Fruit fly (Drosophila melanogaster) whole organism, wandering third instar larva: ENCODE results near the gene CG44195.

ENCODE experiments used
- Abd-B ChIP-seq: fragments of >200 bp; optimal IDR thresholded peaks from 2 replicates; lab custom pipeline; 2017; ENCODE audit warnings: missing biosample characterization, missing genetic modification characterization
- CG9705 ChIP-seq: fragments of 200-800 bp; sonication (Bioruptor generic); optimal IDR thresholded peaks from 2 replicates; lab custom pipeline; 2018; ENCODE audit warnings: missing biosample characterization, mild to moderate bottlenecking, missing genetic modification characterization
- CrebA ChIP-seq: fragments of 200-800 bp; sonication (Bioruptor generic); optimal IDR thresholded peaks from 2 replicates; lab custom pipeline; 2016; ENCODE audit warnings: missing biosample characterization, mild to moderate bottlenecking, missing genetic modification characterization, borderline replicate concordance
- Dfd ChIP-seq: fragments of >200 bp; optimal IDR thresholded peaks from 2 replicates; lab custom pipeline; 2017; ENCODE audit warnings: missing biosample characterization, missing genetic modification characterization
- Dif ChIP-seq: fragments of 200-275, 200-300 bp; sonication (Bioruptor generic); optimal IDR thresholded peaks from 2 replicates; lab custom pipeline; 2018; ENCODE audit warnings: missing biosample characterization, missing genetic modification characterization; ENCODE audit not compliant: partially characterized antibody
- GATAd ChIP-seq: sonication (Bioruptor generic); optimal IDR thresholded peaks from 2 replicates; lab custom pipeline; 2016; ENCODE audit warnings: missing biosample characterization, missing genetic modification characterization
- HLH106 ChIP-seq: fragments of 200-800 bp; optimal IDR thresholded peaks from 3 replicates; lab custom pipeline; 2019; ENCODE audit warnings: missing biosample characterization, mild to moderate bottlenecking, missing genetic modification characterization, moderate library complexity
- Hnf4 ChIP-seq: fragments of 200-800 bp; sonication (Bioruptor generic); optimal IDR thresholded peaks from 2 replicates; lab custom pipeline; 2016; ENCODE audit warnings: missing biosample characterization, mild to moderate bottlenecking, missing genetic modification characterization
- Mio ChIP-seq: sonication (Bioruptor generic); optimal IDR thresholded peaks from 2 replicates; lab custom pipeline; 2016; ENCODE audit warnings: missing biosample characterization, missing genetic modification characterization
- Myc ChIP-seq: fragments of >200 bp; optimal IDR thresholded peaks from 2 replicates; lab custom pipeline; 2017
- N ChIP-seq: fragments of >200 bp; optimal IDR thresholded peaks from 2 replicates; lab custom pipeline; 2018; ENCODE audit warnings: missing biosample characterization, missing external identifiers, missing genetic modification characterization
- Rel ChIP-seq, 2 experiments: fragments of 200-800 bp; sonication (Bioruptor generic) in 1 of 2; optimal IDR thresholded peaks; 2 replicates in 1 of 2; 3 replicates in 1 of 2; lab custom pipeline; 2016 to 2019; ENCODE audit warnings: mild to moderate bottlenecking in 2 of 2, missing biosample characterization in 2 of 2, missing genetic modification characterization in 2 of 2, moderate library complexity in 1 of 2
- Sp1 ChIP-seq: fragments of 200-800 bp; sonication (Bioruptor generic); optimal IDR thresholded peaks from 3 replicates; lab custom pipeline; 2019; ENCODE audit warnings: missing biosample characterization, mild to moderate bottlenecking, missing genetic modification characterization, moderate library complexity
- Vsx2 ChIP-seq: fragments of 200-300, 225-300 bp; sonication (Bioruptor generic); optimal IDR thresholded peaks from 2 replicates; lab custom pipeline; 2018; ENCODE audit warnings: missing biosample characterization, missing genetic modification characterization; ENCODE audit not compliant: partially characterized antibody
- br ChIP-seq: fragments of 200-800 bp; sonication (Bioruptor generic); optimal IDR thresholded peaks from 2 replicates; lab custom pipeline; 2016; ENCODE audit warnings: missing biosample characterization, missing genetic modification characterization
- brk ChIP-seq: fragments of 200-800 bp; sonication (Bioruptor generic); optimal IDR thresholded peaks from 2 replicates; lab custom pipeline; 2016; ENCODE audit warnings: missing biosample characterization, mild to moderate bottlenecking, missing genetic modification characterization
- dl ChIP-seq, 2 experiments: fragments of 175-275, 200-275 bp in 1 of 2; fragments of 200-275 bp in 1 of 2; sonication (Bioruptor generic); optimal IDR thresholded peaks; lab custom pipeline; 2018; ENCODE audit warnings: mild to moderate bottlenecking in 2 of 2, missing biosample characterization in 2 of 2, missing genetic modification characterization in 2 of 2, moderate library complexity in 2 of 2; ENCODE audit not compliant: partially characterized antibody in 2 of 2, insufficient read depth in 1 of 2
- dmrt93B ChIP-seq: fragments of 200-800 bp; sonication (Bioruptor generic); optimal IDR thresholded peaks from 2 replicates; lab custom pipeline; 2018; ENCODE audit warnings: missing biosample characterization, mild to moderate bottlenecking, missing genetic modification characterization
- dsf ChIP-seq: sonication (Bioruptor generic); optimal IDR thresholded peaks from 2 replicates; lab custom pipeline; 2016; ENCODE audit warnings: missing biosample characterization, missing genetic modification characterization, borderline replicate concordance
- ey ChIP-seq: fragments of 200-800 bp; sonication (Bioruptor generic); optimal IDR thresholded peaks from 2 replicates; lab custom pipeline; 2016; ENCODE audit warnings: missing biosample characterization, missing genetic modification characterization
- foxo ChIP-seq, 2 experiments: fragments of 200-800 bp; sonication (Bioruptor generic); optimal IDR thresholded peaks; 2 replicates in 1 of 2; 3 replicates in 1 of 2; lab custom pipeline; 2016 to 2017; ENCODE audit warnings: missing biosample characterization in 2 of 2, missing genetic modification characterization in 2 of 2
- h ChIP-seq: fragments of 200-800 bp; sonication (Bioruptor generic); optimal IDR thresholded peaks from 3 replicates; lab custom pipeline; 2016; ENCODE audit warnings: missing biosample characterization, mild to moderate bottlenecking, missing genetic modification characterization
- jim ChIP-seq: fragments of 175-275, 200-325 bp; sonication (Bioruptor generic); optimal IDR thresholded peaks from 2 replicates; lab custom pipeline; 2016; ENCODE audit warnings: missing biosample characterization, mild to moderate bottlenecking, missing genetic modification characterization
- lola ChIP-seq: fragments of >200 bp; optimal IDR thresholded peaks from 2 replicates; lab custom pipeline; 2017; ENCODE audit warnings: missing biosample characterization, missing genetic modification characterization
- pan ChIP-seq: fragments of >200 bp; optimal IDR thresholded peaks from 2 replicates; lab custom pipeline; 2017
- sage ChIP-seq: fragments of 200-800 bp; sonication (Bioruptor generic); optimal IDR thresholded peaks from 2 replicates; lab custom pipeline; 2016; ENCODE audit warnings: missing biosample characterization, mild to moderate bottlenecking, missing genetic modification characterization
- sv ChIP-seq: fragments of 200-800 bp; sonication (Bioruptor generic); optimal IDR thresholded peaks from 3 replicates; lab custom pipeline; 2016; ENCODE audit warnings: missing biosample characterization, missing genetic modification characterization
- tai ChIP-seq: sonication (Bioruptor generic); optimal IDR thresholded peaks from 2 replicates; lab custom pipeline; 2016; ENCODE audit warnings: missing biosample characterization, missing genetic modification characterization
- woc ChIP-seq: sonication (Bioruptor generic); optimal IDR thresholded peaks from 2 replicates; lab custom pipeline; 2016; ENCODE audit warnings: missing biosample characterization, mild to moderate bottlenecking, missing genetic modification characterization

The CG44195 gene

dm6 chr3L:7717863-7718560, 22.6 kb upstream of the CG44195 start, which contains the start of gene Ank2:
TSS of gene Ank2 (minus strand) at chr3L:7718395.
- TF ChIP-seq Mio (GFP tag; lab: Kevin White, UChicago), result no peak
- TF ChIP-seq Abd-B (GFP tag; lab: Kevin White, UChicago), result no peak
- no peak for TF ChIP-seq Dfd
- TF ChIP-seq ey (GFP tag; lab: Kevin White, UChicago), result no peak
- no peak for TF ChIP-seq Dif
- TF ChIP-seq dmrt93B (GFP tag; lab: Kevin White, UChicago), result no peak
- TF ChIP-seq foxo (GFP tag; optimal IDR thresholded peaks at IDR 0.05; lab: Kevin White, UChicago), result no peak
- no peak for TF ChIP-seq N
- no peak for TF ChIP-seq Myc (lab: Kevin White, UChicago)
- TF ChIP-seq CrebA (GFP tag; lab: Kevin White, UChicago), result no peak
- no peak for TF ChIP-seq pan (lab: Kevin White, UChicago)
- TF ChIP-seq Rel (GFP tag; optimal IDR thresholded peaks at IDR 0.05; lab: Kevin White, UChicago), result no peak
- TF ChIP-seq Rel (tag; optimal IDR thresholded peaks at IDR 0.05; lab: Kevin White, UChicago), result no peak
- TF ChIP-seq, all 38 proteins: peak for 0

dm6 chr3L:7714301-7714946, 19.0 kb upstream of the CG44195 start:
- TF ChIP-seq Hnf4 (GFP tag; lab: Kevin White, UChicago), result no peak
- no peak for TF ChIP-seq dl (GFP tag; optimal IDR thresholded peaks at IDR 0.05; lab: Kevin White, UChicago; ENCODE audit: insufficient read depth in 1 of 2, partially characterized antibody in 2 of 2)
- TF ChIP-seq brk (GFP tag; lab: Kevin White, UChicago), result no peak
- no peak for TF ChIP-seq woc
- no peak for TF ChIP-seq dsf
- no peak for TF ChIP-seq lola (GFP tag; lab: Kevin White, UChicago)
- no peak for TF ChIP-seq GATAd
- no peak for TF ChIP-seq sage (GFP tag; lab: Kevin White, UChicago)
- TF ChIP-seq br (GFP tag; lab: Kevin White, UChicago), result no peak
- TF ChIP-seq jim, result no peak
- no peak for TF ChIP-seq Sp1 (GFP tag; lab: Kevin White, UChicago)

dm6 chr3L:7713378-7713777, 17.9 kb upstream of the CG44195 start:
- no peak for TF ChIP-seq dl (GFP tag; optimal IDR thresholded peaks at IDR 0.05; lab: Kevin White, UChicago; ENCODE audit: insufficient read depth in 1 of 2, partially characterized antibody in 2 of 2)
- TF ChIP-seq ey (GFP tag; lab: Kevin White, UChicago), result no peak
- TF ChIP-seq tai, result no peak
- no peak for TF ChIP-seq CG9705
- TF ChIP-seq dmrt93B (GFP tag; lab: Kevin White, UChicago), result no peak
- TF ChIP-seq Vsx2 (GFP tag; lab: Kevin White, UChicago), result no peak
- no peak for TF ChIP-seq woc
- TF ChIP-seq HLH106 (tag; lab: Kevin White, UChicago), result no peak
- no peak for TF ChIP-seq sv (GFP tag; lab: Kevin White, UChicago)

- TF ChIP-seq CrebA (GFP tag; lab: Kevin White, UChicago), result no peak
- peak; percentile 5 for TF ChIP-seq Myc (lab: Kevin White, UChicago)
- TF ChIP-seq lola (GFP tag; lab: Kevin White, UChicago), result peak; percentile 27
These were observed 41.1 kb downstream of the CG44195 start, which contains the start of gene CG7492 for dm6 chr3L:7654048-7654961. TSS of gene CG7492 (minus strand) at chr3L:7654752.

dm6 chr3L:7650968-7651367, 44.5 kb downstream of the CG44195 start, which contains the start of gene PGRP-SD:
TSS of gene PGRP-SD (plus strand) at chr3L:7651180.
- TF ChIP-seq GATAd (no peak), jim (no peak), h (GFP tag; lab: Kevin White, UChicago) (no peak), Dfd (no peak), Rel (GFP tag; optimal IDR thresholded peaks at IDR 0.05; lab: Kevin White, UChicago) (no peak), Rel (tag; optimal IDR thresholded peaks at IDR 0.05; lab: Kevin White, UChicago) (peak; percentile 98), dsf (no peak), dmrt93B (GFP tag; lab: Kevin White, UChicago) (no peak)
